Worm (Caenorhabditis elegans) whole organism, late embryonic: ENCODE measurements around the gene srg-9.

Experiments used
- C38D4.7 ChIP-seq: fragments of 200-800 bp; sonication (Bioruptor generic); optimal IDR thresholded peaks from 2 replicates; lab custom pipeline; 2018; ENCODE audit warnings: mild to moderate bottlenecking, missing genetic modification characterization, moderate library complexity, missing compliant biosample characterization
- K02D7.2 ChIP-seq: sonication (generic microtip); optimal IDR thresholded peaks from 2 replicates; lab custom pipeline; 2017; ENCODE audit warnings: mild to moderate bottlenecking, missing genetic modification characterization, missing compliant biosample characterization
- K09A11.1 ChIP-seq: sonication (generic microtip); optimal IDR thresholded peaks from 2 replicates; lab custom pipeline; 2017; ENCODE audit warnings: antibody characterized with exemption, mild to moderate bottlenecking, missing genetic modification characterization, missing compliant biosample characterization; ENCODE audit not compliant: insufficient read depth
- ahr-1 ChIP-seq: sonication (generic microtip); optimal IDR thresholded peaks from 2 replicates; lab custom pipeline; 2016; ENCODE audit warnings: missing genetic modification characterization, missing compliant biosample characterization
- ceh-2 ChIP-seq: sonication (generic microtip); optimal IDR thresholded peaks from 2 replicates; lab custom pipeline; 2016; ENCODE audit warnings: missing genotype, missing genetic modification characterization, missing compliant biosample characterization
- ceh-22 ChIP-seq: sonication (generic microtip); optimal IDR thresholded peaks from 2 replicates; lab custom pipeline; 2017; ENCODE audit warnings: missing biosample characterization, missing genetic modification characterization
- ceh-34 ChIP-seq: sonication (generic microtip); optimal IDR thresholded peaks from 2 replicates; lab custom pipeline; 2016; ENCODE audit warnings: mild to moderate bottlenecking, missing genetic modification characterization, missing compliant biosample characterization
- ceh-48 ChIP-seq: sonication (generic microtip); optimal IDR thresholded peaks from 2 replicates; lab custom pipeline; 2016; ENCODE audit warnings: missing genetic modification characterization, inconsistent platforms, missing compliant biosample characterization
- ceh-6 ChIP-seq: fragments of 200-800 bp; sonication (Bioruptor generic); optimal IDR thresholded peaks from 2 replicates; lab custom pipeline; 2018; ENCODE audit warnings: mild to moderate bottlenecking, missing genetic modification characterization, missing compliant biosample characterization
- ceh-9 ChIP-seq: sonication (generic microtip); optimal IDR thresholded peaks from 2 replicates; lab custom pipeline; 2016; ENCODE audit warnings: mild to moderate bottlenecking, missing genetic modification characterization, inconsistent platforms, missing compliant biosample characterization
- che-1 ChIP-seq: sonication (generic microtip); optimal IDR thresholded peaks from 2 replicates; lab custom pipeline; 2016; ENCODE audit warnings: mild to moderate bottlenecking, missing genetic modification characterization, missing compliant biosample characterization
- dmd-4 ChIP-seq: sonication (generic microtip); optimal IDR thresholded peaks from 2 replicates; lab custom pipeline; 2016; ENCODE audit warnings: borderline replicate concordance, missing genetic modification characterization, missing compliant biosample characterization
- dve-1 ChIP-seq: sonication (generic microtip); optimal IDR thresholded peaks from 2 replicates; lab custom pipeline; 2017; ENCODE audit warnings: antibody characterized with exemption, mild to moderate bottlenecking, missing genetic modification characterization, missing compliant biosample characterization
- elt-2 ChIP-seq: sonication (generic microtip); optimal IDR thresholded peaks from 2 replicates; lab custom pipeline; 2016; ENCODE audit warnings: missing genetic modification reagents, missing genetic modification characterization, missing compliant biosample characterization
- ets-4 ChIP-seq: sonication (generic microtip); optimal IDR thresholded peaks from 2 replicates; lab custom pipeline; 2016; ENCODE audit warnings: missing genetic modification characterization, missing compliant biosample characterization
- fax-1 ChIP-seq: sonication (generic microtip); optimal IDR thresholded peaks from 2 replicates; lab custom pipeline; 2016; ENCODE audit warnings: missing genotype, missing genetic modification characterization, missing compliant biosample characterization
- fkh-10 ChIP-seq: fragments of 150-350 bp; optimal IDR thresholded peaks from 2 replicates; lab custom pipeline; 2014; ENCODE audit warnings: missing biosample characterization, missing genetic modification reagents, missing genetic modification characterization
- gmeb-2 ChIP-seq: sonication (generic microtip); optimal IDR thresholded peaks from 2 replicates; lab custom pipeline; 2016; ENCODE audit warnings: missing genetic modification characterization, inconsistent platforms, missing compliant biosample characterization
- hlh-15 ChIP-seq: sonication (generic microtip); optimal IDR thresholded peaks from 2 replicates; lab custom pipeline; 2016; ENCODE audit warnings: missing genetic modification characterization, missing compliant biosample characterization
- hlh-30 ChIP-seq: sonication (generic microtip); optimal IDR thresholded peaks from 2 replicates; lab custom pipeline; 2017; ENCODE audit warnings: antibody characterized with exemption, missing genetic modification characterization, missing compliant biosample characterization; ENCODE audit not compliant: insufficient read depth
- hlh-6 ChIP-seq: sonication (generic microtip); optimal IDR thresholded peaks from 2 replicates; lab custom pipeline; 2016; ENCODE audit warnings: missing genotype, missing genetic modification characterization, missing compliant biosample characterization
- hlh-8 ChIP-seq: sonication (generic microtip); optimal IDR thresholded peaks from 2 replicates; lab custom pipeline; 2016; ENCODE audit warnings: missing genotype, missing genetic modification characterization, missing compliant biosample characterization
- lim-6 ChIP-seq: sonication (generic microtip); optimal IDR thresholded peaks from 2 replicates; lab custom pipeline; 2016; ENCODE audit warnings: missing genetic modification characterization, missing compliant biosample characterization
- nfya-1 ChIP-seq: sonication (generic microtip); optimal IDR thresholded peaks from 2 replicates; lab custom pipeline; 2017; ENCODE audit warnings: missing genetic modification characterization, mild to moderate bottlenecking, missing compliant biosample characterization, antibody characterized with exemption, moderate library complexity
- nhr-11 ChIP-seq: fragments of 150-350 bp; optimal IDR thresholded peaks from 2 replicates; lab custom pipeline; 2014; ENCODE audit warnings: missing biosample characterization, missing genetic modification characterization
- nhr-232 ChIP-seq: sonication (generic microtip); optimal IDR thresholded peaks from 2 replicates; lab custom pipeline; 2016; ENCODE audit warnings: missing genetic modification characterization, missing compliant biosample characterization
- npax-4 ChIP-seq: sonication (generic microtip); optimal IDR thresholded peaks from 2 replicates; lab custom pipeline; 2016; ENCODE audit warnings: missing genetic modification characterization, missing compliant biosample characterization
- pag-3 ChIP-seq: sonication (generic microtip); optimal IDR thresholded peaks from 2 replicates; lab custom pipeline; 2016; ENCODE audit warnings: missing compliant biosample characterization, missing genetic modification characterization, borderline replicate concordance
- pax-1 ChIP-seq: fragments of 150-350 bp; optimal IDR thresholded peaks from 2 replicates; lab custom pipeline; 2014; ENCODE audit warnings: missing biosample characterization, missing genetic modification characterization
- pha-4 ChIP-seq: fragments of 150-350 bp; optimal IDR thresholded peaks from 2 replicates; lab custom pipeline; 2018; ENCODE audit warnings: missing biosample characterization, missing genetic modification reagents, missing genetic modification characterization
- pqm-1 ChIP-seq: sonication (generic microtip); optimal IDR thresholded peaks from 2 replicates; lab custom pipeline; 2016; ENCODE audit warnings: missing genetic modification characterization, missing compliant biosample characterization
- sox-2 ChIP-seq: fragments of 200-800 bp; sonication (Bioruptor generic); IDR thresholded peaks from 2 replicates; pipeline ENCODE4 v1.3.6; 2022; ENCODE audit warnings: missing genetic modification reagents, missing genetic modification characterization, missing compliant biosample characterization
- sox-4 ChIP-seq: sonication (generic microtip); optimal IDR thresholded peaks from 2 replicates; lab custom pipeline; 2017; ENCODE audit warnings: mild to moderate bottlenecking, missing genetic modification characterization, inconsistent platforms, missing compliant biosample characterization
- tbx-2 ChIP-seq: sonication (generic microtip); optimal IDR thresholded peaks from 2 replicates; lab custom pipeline; 2016; ENCODE audit warnings: missing genetic modification characterization, missing compliant biosample characterization
- tbx-7 ChIP-seq: sonication (generic microtip); optimal IDR thresholded peaks from 2 replicates; lab custom pipeline; 2016; ENCODE audit warnings: missing genotype, missing genetic modification characterization, missing compliant biosample characterization
- ttx-3 ChIP-seq: sonication (generic microtip); optimal IDR thresholded peaks from 2 replicates; lab custom pipeline; 2016; ENCODE audit warnings: missing genetic modification reagents, missing genetic modification characterization, missing compliant biosample characterization
- unc-42 ChIP-seq: sonication (generic microtip); optimal IDR thresholded peaks from 2 replicates; lab custom pipeline; 2016; ENCODE audit warnings: missing genotype, missing genetic modification characterization, missing compliant biosample characterization
- unc-86 ChIP-seq: sonication (generic microtip); optimal IDR thresholded peaks from 2 replicates; lab custom pipeline; 2016; ENCODE audit warnings: missing genetic modification characterization, missing compliant biosample characterization
- zip-5 ChIP-seq: sonication (generic microtip); optimal IDR thresholded peaks from 2 replicates; lab custom pipeline; 2016; ENCODE audit warnings: missing genetic modification characterization, missing compliant biosample characterization

The srg-9 gene

ce11 chrIII:6278301-6278827 lies 21.8 kb upstream of the srg-9 start, which contains the start of gene C18F10.7:
C18F10.7 (minus strand) TSS chrIII:6278351.
- TF ChIP-seq ceh-9 (tag; lab: Kevin White, UChicago) (no peak), dve-1 (tag; lab: Kevin White, UChicago) (peak; percentile 11), pha-4 (tag; lab: Kevin White, UChicago) (no peak), tbx-2 (tag; lab: Kevin White, UChicago) (no peak), sox-4 (tag; lab: Kevin White, UChicago) (no peak), nfya-1 (tag; lab: Kevin White, UChicago) (peak; percentile 54), tbx-7 (tag; lab: Kevin White, UChicago) (no peak), unc-42 (tag; lab: Kevin White, UChicago) (peak; percentile 34), K02D7.2 (tag; lab: Kevin White, UChicago) (no peak), pax-1 (tag; lab: Kevin White, UChicago) (no peak), ttx-3 (tag; lab: Kevin White, UChicago) (no peak), hlh-30 (tag; lab: Kevin White, UChicago) (peak; percentile 71)

DNA sequence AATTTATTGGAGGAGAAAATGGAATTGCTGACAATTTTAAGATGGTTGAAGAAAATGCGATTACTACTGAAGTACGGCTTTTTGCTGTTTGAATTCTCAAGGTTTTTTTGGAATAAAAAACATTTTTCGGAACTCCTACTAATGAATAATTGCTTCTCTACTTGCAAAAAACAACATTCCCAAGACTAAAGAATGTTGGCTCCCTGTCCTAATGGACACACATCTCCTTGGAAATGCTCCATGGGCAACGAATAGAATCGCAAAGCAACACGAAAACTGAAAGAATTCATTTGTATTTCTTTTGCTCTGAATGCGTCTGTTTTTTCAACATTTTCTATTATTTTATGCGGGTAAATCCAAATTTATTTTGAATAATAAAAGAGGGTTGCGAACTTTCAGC lies 16.3 kb upstream of the srg-9 start, which contains the start of gene C18F10.2:
TSS of gene C18F10.2 (plus strand) at position 301 of the 400 bp plus-strand sequence.
- TF ChIP-seq hlh-6 (no peak), ceh-22 (tag; lab: Kevin White, UChicago) (no peak), nhr-11 (tag; lab: Kevin White, UChicago) (no peak), hlh-15 (tag; lab: Kevin White, UChicago) (no peak), C38D4.7 (GFP tag; lab: Kevin White, UChicago) (no peak), dmd-4 (no peak), tbx-7 (tag; lab: Kevin White, UChicago) (no peak), ceh-2 (tag; lab: Kevin White, UChicago) (no peak), fax-1 (tag; lab: Kevin White, UChicago) (no peak), nhr-232 (tag; lab: Kevin White, UChicago) (no peak)

ce11 chrIII:6270277-6270676 lies 13.7 kb upstream of the srg-9 start, which contains the start of gene srg-3:
srg-3 (minus strand) TSS chrIII:6270377.
- TF ChIP-seq elt-2 (tag; lab: Kevin White, UChicago), result no peak
- TF ChIP-seq pqm-1, result no peak
- no peak for TF ChIP-seq zip-5
- no peak for TF ChIP-seq fkh-10
- TF ChIP-seq ceh-48 (tag; lab: Kevin White, UChicago), result no peak
- TF ChIP-seq ceh-34 (tag; lab: Kevin White, UChicago), result no peak
- TF ChIP-seq sox-2 (GFP tag; lab: Robert Waterston, UW), result no peak
- no peak for TF ChIP-seq ceh-22 (tag; lab: Kevin White, UChicago)
- no peak for TF ChIP-seq unc-86
- TF ChIP-seq pha-4 (tag; lab: Kevin White, UChicago), result no peak
- TF ChIP-seq fax-1 (tag; lab: Kevin White, UChicago), result no peak
- TF ChIP-seq, all 69 proteins: peak for 0

DNA sequence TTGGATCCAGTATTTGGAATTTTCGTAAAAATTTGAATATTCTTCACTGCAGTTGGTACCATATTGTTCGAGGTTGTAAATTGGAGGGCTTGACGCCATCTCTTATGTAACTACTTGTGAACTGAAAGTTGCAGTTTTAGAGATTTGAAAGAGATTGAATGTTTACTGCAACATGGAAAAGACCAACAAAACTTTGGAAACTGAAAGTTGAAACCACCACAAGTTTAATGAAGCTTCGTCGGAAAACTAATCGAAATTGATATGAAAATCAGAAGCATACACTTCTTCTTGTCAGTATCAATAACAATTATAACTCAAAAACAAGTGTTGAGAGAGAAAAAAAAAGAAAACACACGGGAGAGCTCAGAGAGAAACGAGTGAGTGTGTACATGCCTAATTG lies 11.5 kb upstream of the srg-9 start, which contains the start of gene srg-7:
TSS of gene srg-7 (minus strand) at position 101 of the 400 bp plus-strand sequence.
- TF ChIP-seq che-1 (tag; lab: Kevin White, UChicago), result no peak
- TF ChIP-seq hlh-8 (tag; lab: Kevin White, UChicago), result no peak
- no peak for TF ChIP-seq ceh-6 (GFP tag; lab: Kevin White, UChicago)
- no peak for TF ChIP-seq ets-4 (tag; lab: Kevin White, UChicago)
- TF ChIP-seq lim-6 (tag; lab: Kevin White, UChicago), result no peak
- TF ChIP-seq ceh-2 (tag; lab: Kevin White, UChicago), result no peak
- TF ChIP-seq fkh-10, result no peak
- no peak for TF ChIP-seq ahr-1
- TF ChIP-seq ceh-9 (tag; lab: Kevin White, UChicago), result no peak
- no peak for TF ChIP-seq pax-1 (tag; lab: Kevin White, UChicago)
- no peak for TF ChIP-seq npax-4 (tag; lab: Kevin White, UChicago)
- TF ChIP-seq gmeb-2, result no peak
- no peak for TF ChIP-seq dmd-4
- TF ChIP-seq K09A11.1 (tag; lab: Kevin White, UChicago), result no peak
- TF ChIP-seq dve-1 (tag; lab: Kevin White, UChicago), result no peak
- TF ChIP-seq pha-4 (tag; lab: Kevin White, UChicago), result no peak
- TF ChIP-seq hlh-6, result no peak
- no peak for TF ChIP-seq pag-3 (tag; lab: Kevin White, UChicago)
- TF ChIP-seq tbx-2 (tag; lab: Kevin White, UChicago), result no peak
